Fruit fly (Drosophila melanogaster) whole organism: ENCODE results near the gene Myt1.

ENCODE experiments used
- CG8478 ChIP-seq: fragments of >200 bp; optimal IDR thresholded peaks from 2 replicates; lab custom pipeline; 2018; ENCODE audit warnings: inconsistent platforms
- EcR ChIP-seq, 2 experiments: fragments of >200 bp; optimal IDR thresholded peaks; 2 replicates each; lab custom pipeline; 2017; ENCODE audit warnings: missing biosample characterization in 2 of 2, missing genetic modification characterization in 2 of 2, missing genetic modification reagents in 2 of 2
- psq ChIP-seq: fragments of >200 bp; optimal IDR thresholded peaks from 2 replicates; lab custom pipeline; 2017
- usp ChIP-seq: fragments of >200 bp; optimal IDR thresholded peaks from 2 replicates; lab custom pipeline; 2017; ENCODE audit warnings: missing biosample characterization, missing genetic modification characterization, mixed read lengths

DNA sequence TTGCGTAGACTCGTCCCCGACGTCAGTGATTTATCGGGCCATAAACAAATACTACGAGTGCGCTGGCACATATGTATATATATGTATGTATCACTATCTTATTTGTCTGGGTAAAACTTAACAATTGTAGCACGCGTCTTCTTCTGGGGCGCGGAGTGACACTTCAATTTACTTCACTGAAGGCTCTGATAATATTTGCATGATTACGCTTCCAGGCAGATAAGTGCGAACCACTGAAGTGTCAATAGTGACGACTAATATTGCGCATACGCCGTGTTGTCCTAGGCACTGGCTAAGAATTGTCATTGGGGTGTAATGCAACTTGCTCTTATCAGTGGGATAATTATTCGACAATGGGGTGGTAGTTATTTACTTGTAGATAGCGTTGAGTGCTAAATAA lies 42.1 kb upstream of the Myt1 start:
- TF ChIP-seq psq (lab: Kevin White, UChicago) (no peak), EcR (GFP tag; optimal IDR thresholded peaks at IDR 0.05; lab: Kevin White, UChicago) (no peak), usp (GFP tag; lab: Kevin White, UChicago) (no peak), CG8478 (no peak)
